Fruit fly (Drosophila melanogaster): ENCODE data around the gene CG31697.

Gene CG31697

DNA sequence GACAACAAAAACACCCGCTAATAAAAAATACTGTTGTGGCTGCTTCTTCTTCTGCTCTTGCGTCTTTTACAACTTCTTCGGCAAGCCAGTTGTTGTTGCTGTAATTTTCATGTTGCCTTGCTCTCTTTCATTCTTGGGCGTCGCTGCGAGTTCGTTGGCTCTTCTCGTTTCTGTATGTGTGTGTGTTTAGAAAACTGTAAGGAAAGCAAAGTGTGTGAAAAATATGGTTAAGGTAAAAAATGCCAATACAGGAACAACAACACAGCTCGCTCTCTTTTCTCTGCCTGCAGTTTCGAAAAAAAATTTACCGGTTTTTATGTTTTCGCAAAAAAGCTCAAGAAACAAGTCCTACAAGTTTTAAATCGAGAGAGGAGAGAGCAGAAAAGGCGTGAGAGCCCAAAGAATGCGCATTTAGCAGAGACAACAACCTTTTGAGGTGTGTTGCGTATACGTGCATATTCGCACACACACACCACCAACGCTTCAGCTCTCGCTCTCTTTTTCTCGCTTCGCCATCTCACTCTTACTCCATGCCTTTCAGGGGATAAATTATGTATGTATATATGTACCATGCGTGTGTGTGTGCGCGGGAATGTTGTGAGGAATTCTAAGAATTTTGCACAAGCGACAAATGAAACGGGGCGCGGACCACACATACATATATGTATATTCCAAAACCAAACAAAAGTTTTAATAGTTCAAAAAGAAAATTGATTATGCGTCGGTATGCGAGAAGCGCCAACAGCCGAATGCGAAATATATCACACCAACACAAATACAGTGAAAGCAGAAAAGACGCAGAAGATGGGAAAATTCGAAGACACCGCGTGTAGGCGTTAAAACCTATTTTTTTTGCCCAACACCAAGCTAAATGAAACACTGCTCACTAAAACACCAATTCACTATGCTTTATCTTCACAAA lies 36.6 kb downstream of the CG31697 start (continued):
- TF ChIP-seq CG17612 (GFP tag; IDR thresholded peaks at IDR 0.05), result no peak
- no peak for TF ChIP-seq vfl (GFP tag; optimal IDR thresholded peaks at IDR 0.05)
- TF ChIP-seq sens (GFP tag), result peak; percentile 36
- TF ChIP-seq chinmo (GFP tag; IDR thresholded peaks at IDR 0.05; ENCODE audit: partially characterized antibody), result peak; percentile 97
- TF ChIP-seq fd96Cb (tag; optimal IDR thresholded peaks at IDR 0.05), result no peak
- no peak for TF ChIP-seq H2.0 (GFP tag; IDR thresholded peaks at IDR 0.05)
- peak; percentile 53; the same call in 1 of the 2 replicates for TF ChIP-seq Adf1 (GFP tag; IDR thresholded peaks at IDR 0.05)

DNA sequence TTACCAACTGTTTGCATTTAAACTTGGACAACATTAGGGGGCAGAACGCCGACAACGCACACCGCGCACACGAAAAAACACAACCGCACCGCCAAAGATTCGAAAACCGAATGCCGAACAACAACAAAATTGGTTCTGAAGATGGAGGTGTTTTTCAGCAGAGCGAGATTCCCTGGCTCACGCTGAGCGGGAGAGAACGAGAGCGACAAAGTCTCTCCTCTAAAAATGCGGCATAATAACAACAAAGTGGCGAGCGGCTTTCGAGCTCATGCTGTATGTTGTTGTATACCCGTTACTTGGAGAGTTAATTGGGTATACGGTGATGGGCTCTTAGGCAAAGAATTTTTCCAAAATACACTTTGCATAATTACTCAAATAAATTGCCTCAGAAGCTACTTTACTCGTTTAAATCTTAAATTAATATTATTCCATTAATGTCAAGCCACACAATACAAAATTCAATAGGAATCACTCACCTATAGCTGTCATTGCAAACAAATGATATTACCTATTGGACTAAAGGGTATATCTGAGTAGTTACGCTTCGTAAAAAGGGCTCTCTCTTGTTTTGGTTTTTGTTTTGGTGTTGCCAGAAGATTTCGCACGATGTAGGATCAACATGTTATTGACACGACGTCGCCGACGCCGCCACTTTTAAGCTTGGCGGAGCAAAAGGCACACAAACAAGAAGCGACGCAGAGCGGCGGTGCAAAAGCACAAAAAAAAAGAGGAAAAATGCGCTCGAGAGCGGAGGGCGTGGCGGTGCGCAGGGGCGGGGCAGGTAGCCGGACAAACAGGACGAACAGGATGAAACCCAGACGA lies 37.5 kb downstream of the CG31697 start:
- TF ChIP-seq tin (GFP tag; optimal IDR thresholded peaks at IDR 0.05) (peak; percentile 51), CG32767 (GFP tag; IDR thresholded peaks at IDR 0.05) (peak; percentile 26; the same call in 1 of the 2 replicates), CG17612 (GFP tag; IDR thresholded peaks at IDR 0.05) (peak; percentile 31; the same call in 1 of the 2 replicates), CG15073 (GFP tag; optimal IDR thresholded peaks at IDR 0.05) (no peak), CG17359 (tag; optimal IDR thresholded peaks at IDR 0.05) (peak; percentile 70), CG14965 (GFP tag; optimal IDR thresholded peaks at IDR 0.05; ENCODE audit: borderline replicate concordance) (no peak), gce (GFP tag; IDR thresholded peaks at IDR 0.05) (no peak), CG5953 (GFP tag; IDR thresholded peaks at IDR 0.05) (no peak; the same call in 1 of the 2 replicates), fu2 (GFP tag; optimal IDR thresholded peaks at IDR 0.05) (peak; percentile 22), HLHmδ (GFP tag; optimal IDR thresholded peaks at IDR 0.05) (peak; percentile 63), CG18619 (GFP tag; optimal IDR thresholded peaks at IDR 0.05) (peak; percentile 52), CG18011 (GFP tag; optimal IDR thresholded peaks at IDR 0.05) (peak; percentile 27), CG13296 (GFP tag; optimal IDR thresholded peaks at IDR 0.05) (peak; percentile 72), CG2202 (tag; optimal IDR thresholded peaks at IDR 0.05) (peak; percentile 42), cas (GFP tag; IDR thresholded peaks at IDR 0.05) (no peak), sd (tag; optimal IDR thresholded peaks at IDR 0.05) (no peak), CG33213 (GFP tag; optimal IDR thresholded peaks at IDR 0.05) (no peak), stc (GFP tag; IDR thresholded peaks at IDR 0.05) (no peak), HmgZ (tag; optimal IDR thresholded peaks at IDR 0.05) (peak; percentile 43), CG14050 (GFP tag; IDR thresholded peaks at IDR 0.05) (no peak), NK7.1 (GFP tag; optimal IDR thresholded peaks at IDR 0.05) (peak; percentile 46), CG15696 (tag; optimal IDR thresholded peaks at IDR 0.05) (peak; percentile 59), CG10366 (GFP tag; IDR thresholded peaks at IDR 0.05) (peak; percentile 52), CG8290 (GFP tag; optimal IDR thresholded peaks at IDR 0.05) (peak; percentile 50), CG8290 (tag; optimal IDR thresholded peaks at IDR 0.05) (no peak), Gsc (GFP tag; IDR thresholded peaks at IDR 0.05) (no peak), lmd (GFP tag; IDR thresholded peaks at IDR 0.05) (peak; percentile 52), Gug (GFP tag; IDR thresholded peaks at IDR 0.05) (peak; percentile 35; the same call in 1 of the 4 replicates), ap (GFP tag; IDR thresholded peaks at IDR 0.05) (no peak), CG9609 (GFP tag; optimal IDR thresholded peaks at IDR 0.05) (peak; percentile 47), CG11085 (GFP tag; IDR thresholded peaks at IDR 0.05) (0 out of 2 replicates have a peak, but pooled peaks have one; percentile 14), Taf1 (GFP tag; IDR thresholded peaks at IDR 0.05) (0 out of 2 replicates have a peak, but pooled peaks have one; percentile 28), pros (GFP tag; optimal IDR thresholded peaks at IDR 0.05) (no peak), CG32772 (GFP tag; IDR thresholded peaks at IDR 0.05) (peak; percentile 34; the same call in 1 of the 2 replicates), TFAM (GFP tag; optimal IDR thresholded peaks at IDR 0.05) (no peak), Jarid2 (GFP tag; optimal IDR thresholded peaks at IDR 0.05) (no peak), Rfx (GFP tag; IDR thresholded peaks at IDR 0.05) (peak; percentile 69), Dp (GFP tag; optimal IDR thresholded peaks at IDR 0.05) (no peak), CG9727 (GFP tag; optimal IDR thresholded peaks at IDR 0.05) (peak; percentile 72), CG32532 (GFP tag; IDR thresholded peaks at IDR 0.05) (peak; percentile 65)

Measured in whole organism, embryonic.